Fruit fly (Drosophila melanogaster) whole organism, embryonic: ENCODE data around the gene Ifrd1.

Experiments used
- Ada2b ChIP-seq: fragments of 200-800 bp; sonication (Bioruptor generic); IDR thresholded peaks from 2 replicates; pipeline ENCODE4 v1.3.6; 2022; ENCODE audit warnings: missing biosample characterization, missing genetic modification characterization
- Bteb2 ChIP-seq: fragments of 200-800 bp; sonication (Bioruptor generic); optimal IDR thresholded peaks from 2 replicates; lab custom pipeline; 2016; ENCODE audit warnings: missing biosample characterization, missing genetic modification characterization
- CG15269 ChIP-seq: fragments of 200-800 bp; sonication (Bioruptor generic); optimal IDR thresholded peaks from 2 replicates; lab custom pipeline; 2018; ENCODE audit warnings: missing biosample characterization, mild to moderate bottlenecking, missing genetic modification characterization, moderate library complexity
- CG1647 ChIP-seq: fragments of 200-800 bp; sonication (Bioruptor generic); optimal IDR thresholded peaks from 3 replicates; lab custom pipeline; 2016; ENCODE audit warnings: missing biosample characterization, missing genetic modification characterization
- CG17829 ChIP-seq: fragments of 200-800 bp; optimal IDR thresholded peaks from 2 replicates; lab custom pipeline; 2019; ENCODE audit warnings: missing biosample characterization, mild to moderate bottlenecking, missing genetic modification characterization, moderate library complexity
- CG1832 ChIP-seq: fragments of 200-800 bp; sonication (Bioruptor generic); optimal IDR thresholded peaks from 2 replicates; lab custom pipeline; 2017; ENCODE audit warnings: missing biosample characterization, mild to moderate bottlenecking, missing genetic modification characterization, inconsistent platforms
- CG2120 ChIP-seq: fragments of 200-800 bp; sonication (Bioruptor generic); optimal IDR thresholded peaks from 3 replicates; lab custom pipeline; 2016; ENCODE audit warnings: missing biosample characterization, missing genetic modification characterization
- CG2875 ChIP-seq: fragments of 200-800 bp; sonication (Bioruptor generic); optimal IDR thresholded peaks from 2 replicates; lab custom pipeline; 2017; ENCODE audit warnings: missing biosample characterization, mild to moderate bottlenecking, missing genetic modification characterization, missing genetic modification reagents
- CG4404 ChIP-seq: fragments of 200-800 bp; sonication (Bioruptor generic); IDR thresholded peaks from 2 replicates; pipeline ENCODE4 v1.3.6; 2022; ENCODE audit warnings: missing biosample characterization, missing genetic modification characterization
- CG4617 ChIP-seq: fragments of 200-800 bp; sonication (Bioruptor generic); optimal IDR thresholded peaks from 3 replicates; lab custom pipeline; 2016; ENCODE audit warnings: missing biosample characterization, missing genetic modification characterization, borderline replicate concordance
- CG5180 ChIP-seq: fragments of 200-800 bp; sonication (Bioruptor generic); optimal IDR thresholded peaks from 3 replicates; lab custom pipeline; 2017; ENCODE audit warnings: missing biosample characterization, missing genetic modification characterization, mild to moderate bottlenecking, moderate library complexity, missing genetic modification reagents
- CG7372 ChIP-seq: fragments of 200-800 bp; sonication (Bioruptor generic); IDR thresholded peaks from 2 replicates; pipeline ENCODE4 v1.3.6; 2022; ENCODE audit warnings: missing biosample characterization, missing genetic modification characterization
- CG8089 ChIP-seq: fragments of 200-800 bp; sonication (Bioruptor generic); optimal IDR thresholded peaks from 3 replicates; lab custom pipeline; 2016; ENCODE audit warnings: missing biosample characterization, missing genetic modification characterization
- CG8281 ChIP-seq: fragments of 200-800 bp; sonication (Bioruptor generic); optimal IDR thresholded peaks from 2 replicates; lab custom pipeline; 2018; ENCODE audit warnings: missing biosample characterization, mild to moderate bottlenecking, missing genetic modification characterization, moderate library complexity
- CG9817 ChIP-seq: fragments of 200-800 bp; sonication (Bioruptor generic); optimal IDR thresholded peaks from 2 replicates; lab custom pipeline; 2018; ENCODE audit warnings: missing biosample characterization, mild to moderate bottlenecking, missing genetic modification characterization, moderate library complexity
- Dbx ChIP-seq: fragments of 200-800 bp; sonication (Bioruptor generic); IDR thresholded peaks from 3 replicates; pipeline ENCODE4 v1.3.6; 2022; ENCODE audit warnings: missing biosample characterization, missing genetic modification characterization
- Dll ChIP-seq: fragments of 200-800 bp; sonication (Bioruptor generic); IDR thresholded peaks from 4 replicates; pipeline ENCODE4 v1.3.6; 2022; ENCODE audit warnings: missing biosample characterization, missing genetic modification characterization; ENCODE audit not compliant: partially characterized antibody
- Dp ChIP-seq: fragments of 200-800 bp; sonication (Bioruptor generic); optimal IDR thresholded peaks from 2 replicates; lab custom pipeline; 2018; ENCODE audit warnings: missing biosample characterization, mild to moderate bottlenecking, missing genetic modification characterization, moderate library complexity
- HLH4C ChIP-seq: fragments of 200-800 bp; sonication (Bioruptor generic); IDR thresholded peaks from 3 replicates; pipeline ENCODE4 v1.3.6; 2022; ENCODE audit warnings: missing biosample characterization, missing genetic modification characterization; ENCODE audit not compliant: partially characterized antibody
- Hr51 ChIP-seq, 2 experiments: fragments of 200-800 bp; sonication (Bioruptor generic); optimal IDR thresholded peaks; 2 replicates in 1 of 2; 3 replicates in 1 of 2; lab custom pipeline; 2016 to 2018; ENCODE audit warnings: missing biosample characterization in 2 of 2, missing genetic modification characterization in 2 of 2, mild to moderate bottlenecking in 1 of 2, moderate library complexity in 1 of 2
- Mes4 ChIP-seq: fragments of 200-800 bp; sonication (Bioruptor generic); optimal IDR thresholded peaks from 2 replicates; lab custom pipeline; 2016; ENCODE audit warnings: missing biosample characterization, missing genetic modification characterization
- Ptx1 ChIP-seq: fragments of 200-800 bp; sonication (Bioruptor generic); IDR thresholded peaks from 2 replicates; pipeline ENCODE4 v1.3.6; 2022; ENCODE audit warnings: missing biosample characterization, missing genetic modification characterization
- TFAM ChIP-seq: fragments of 200-800 bp; sonication (Bioruptor generic); optimal IDR thresholded peaks from 2 replicates; lab custom pipeline; 2017; ENCODE audit warnings: missing biosample characterization, missing genetic modification characterization, inconsistent platforms
- Xrp1 ChIP-seq: fragments of 200-800 bp; sonication (Bioruptor generic); IDR thresholded peaks from 2 replicates; pipeline ENCODE4 v1.3.6; 2022; ENCODE audit warnings: missing biosample characterization, missing genetic modification characterization
- abd-A ChIP-seq: fragments of 200-800 bp; sonication (Bioruptor generic); optimal IDR thresholded peaks from 3 replicates; lab custom pipeline; 2019; ENCODE audit warnings: missing biosample characterization, mild to moderate bottlenecking, missing genetic modification characterization, moderate library complexity
- ac ChIP-seq: fragments of 200-800 bp; sonication (Bioruptor generic); optimal IDR thresholded peaks from 3 replicates; lab custom pipeline; 2017; ENCODE audit warnings: missing biosample characterization, mild to moderate bottlenecking, missing genetic modification characterization
- chm ChIP-seq: fragments of 200-800 bp; sonication (Bioruptor generic); IDR thresholded peaks from 2 replicates; pipeline ENCODE4 v1.3.6; 2022; ENCODE audit warnings: missing biosample characterization, missing genetic modification characterization
- dimm ChIP-seq: fragments of 200-800 bp; sonication (Bioruptor generic); IDR thresholded peaks from 2 replicates; pipeline ENCODE4 v1.3.6; 2022; ENCODE audit warnings: missing biosample characterization, missing genetic modification characterization
- disco-r ChIP-seq: fragments of 200-800 bp; sonication (Bioruptor generic); optimal IDR thresholded peaks from 2 replicates; lab custom pipeline; 2016; ENCODE audit warnings: missing biosample characterization, missing genetic modification characterization
- dysf ChIP-seq: fragments of 200-800 bp; sonication (Bioruptor generic); IDR thresholded peaks from 3 replicates; pipeline ENCODE4 v1.3.6; 2022; ENCODE audit warnings: missing biosample characterization, missing genetic modification characterization
- fd64A ChIP-seq: fragments of 200-800 bp; sonication (Bioruptor generic); optimal IDR thresholded peaks from 3 replicates; lab custom pipeline; 2018; ENCODE audit warnings: missing biosample characterization, mild to moderate bottlenecking, missing genetic modification characterization
- fu2 ChIP-seq: fragments of 200-800 bp; sonication (Bioruptor generic); optimal IDR thresholded peaks from 2 replicates; lab custom pipeline; 2016; ENCODE audit warnings: missing biosample characterization, missing genetic modification characterization
- gce ChIP-seq: fragments of 200-800 bp; sonication (Bioruptor generic); IDR thresholded peaks from 3 replicates; pipeline ENCODE4 v1.3.6; 2022; ENCODE audit warnings: missing biosample characterization, missing genetic modification characterization
- gro ChIP-seq: fragments of 200-800 bp; sonication (Bioruptor generic); optimal IDR thresholded peaks from 2 replicates; lab custom pipeline; 2016; ENCODE audit warnings: missing biosample characterization, missing genetic modification characterization
- hb ChIP-seq: fragments of 200-800 bp; sonication (Bioruptor generic); IDR thresholded peaks from 3 replicates; pipeline ENCODE4 v1.3.6; 2022; ENCODE audit warnings: missing biosample characterization, missing genetic modification characterization; ENCODE audit not compliant: partially characterized antibody
- ind ChIP-seq: fragments of 200-800 bp; sonication (Bioruptor generic); optimal IDR thresholded peaks from 3 replicates; lab custom pipeline; 2016; ENCODE audit warnings: missing biosample characterization, missing genetic modification characterization
- insv ChIP-seq, 2 experiments: fragments of 200-800 bp; sonication (Bioruptor generic); optimal IDR thresholded peaks; 3 replicates each; lab custom pipeline; 2016 to 2018; ENCODE audit warnings: missing biosample characterization in 2 of 2, missing genetic modification characterization in 2 of 2
- jumu ChIP-seq: fragments of 200-800 bp; sonication (Bioruptor generic); optimal IDR thresholded peaks from 3 replicates; lab custom pipeline; 2016; ENCODE audit warnings: missing biosample characterization, missing genetic modification characterization
- klu ChIP-seq: fragments of 200-800 bp; sonication (Bioruptor generic); IDR thresholded peaks from 2 replicates; pipeline ENCODE4 v1.3.6; 2022; ENCODE audit warnings: missing biosample characterization, missing genetic modification characterization
- mld ChIP-seq: fragments of 200-800 bp; sonication (Bioruptor generic); IDR thresholded peaks from 3 replicates; pipeline ENCODE4 v1.3.6; 2022; ENCODE audit warnings: missing biosample characterization, missing genetic modification characterization; ENCODE audit not compliant: partially characterized antibody
- org-1 ChIP-seq: fragments of 200-800 bp; sonication (Bioruptor generic); optimal IDR thresholded peaks from 2 replicates; lab custom pipeline; 2017; ENCODE audit warnings: missing biosample characterization, missing genetic modification characterization
- row ChIP-seq: fragments of 200-800 bp; sonication (Bioruptor generic); IDR thresholded peaks from 3 replicates; pipeline ENCODE4 v1.3.6; 2022; ENCODE audit warnings: missing biosample characterization, missing genetic modification characterization
- sc ChIP-seq, 3 experiments: fragments of >200 bp in 2 of 3; fragments of 200-800 bp in 1 of 3; sonication (Bioruptor generic) in 1 of 3; optimal IDR thresholded peaks; 2 replicates in 2 of 3; 3 replicates in 1 of 3; lab custom pipeline; 2017; ENCODE audit warnings: mild to moderate bottlenecking in 1 of 3, missing biosample characterization in 1 of 3, missing genetic modification characterization in 1 of 3, missing genetic modification reagents in 1 of 3
- shn ChIP-seq: fragments of 200-800 bp; sonication (Bioruptor generic); optimal IDR thresholded peaks from 3 replicates; lab custom pipeline; 2016; ENCODE audit warnings: missing biosample characterization, missing genetic modification characterization
- sr ChIP-seq: fragments of 200-800 bp; sonication (Bioruptor generic); IDR thresholded peaks from 3 replicates; pipeline ENCODE4 v1.3.6; 2022; ENCODE audit warnings: missing biosample characterization, missing genetic modification characterization
- ttk ChIP-seq: fragments of 200-800 bp; sonication (Bioruptor generic); IDR thresholded peaks from 2 replicates; pipeline ENCODE4 v2.1.2; 2022; ENCODE audit warnings: missing biosample characterization, missing genetic modification characterization
- unc-4 ChIP-seq: fragments of 200-800 bp; sonication (Bioruptor generic); IDR thresholded peaks from 2 replicates; pipeline ENCODE4 v1.3.6; 2022; ENCODE audit warnings: missing biosample characterization, missing genetic modification characterization; ENCODE audit not compliant: partially characterized antibody
- vfl ChIP-seq: fragments of 200-800 bp; sonication (Bioruptor generic); optimal IDR thresholded peaks from 2 replicates; lab custom pipeline; 2016; ENCODE audit warnings: missing biosample characterization, missing genetic modification characterization
- zf30C ChIP-seq: fragments of 200-800 bp; sonication (Bioruptor generic); optimal IDR thresholded peaks from 3 replicates; lab custom pipeline; 2018; ENCODE audit warnings: missing biosample characterization, mild to moderate bottlenecking, missing genetic modification characterization

Ifrd1 gene

DNA sequence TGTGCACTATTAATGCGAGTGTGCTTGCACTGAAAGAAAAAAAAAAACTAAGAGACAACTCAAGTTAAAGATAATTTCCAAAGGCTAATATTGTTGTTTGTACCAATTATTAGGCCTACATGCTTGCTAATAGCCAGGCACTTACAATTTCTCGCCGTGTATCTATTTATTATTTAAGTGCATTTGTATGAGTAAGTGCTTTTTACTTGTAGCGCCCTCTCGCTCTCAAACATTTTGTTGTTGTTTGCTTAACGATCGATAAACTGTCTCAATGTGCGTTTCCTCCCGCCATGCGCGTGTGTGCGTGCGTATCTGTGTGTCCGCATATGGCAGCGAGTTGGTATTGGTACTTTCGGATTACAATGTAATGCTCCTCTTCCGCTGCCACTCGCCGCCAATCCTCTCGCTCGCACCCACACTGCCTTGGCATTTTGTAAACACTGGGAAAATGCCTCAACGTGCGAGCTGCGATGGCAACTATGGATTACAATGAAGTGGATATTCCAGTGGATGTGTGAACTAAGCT is 22.8 kb upstream of the Ifrd1 start (continued):
- peak; percentile 70 for TF ChIP-seq Mes4
- TF ChIP-seq mld (GFP tag; lab: Robert Waterston, UW): no peak
- no peak for TF ChIP-seq unc-4
- TF ChIP-seq CG15269 (tag; lab: Kevin White, UChicago): peak; percentile 77
- TF ChIP-seq dimm (GFP tag; lab: Robert Waterston, UW): 0 out of 2 replicates have a peak, but pooled peaks have one; percentile 34
- peak; percentile 48 for TF ChIP-seq vfl (GFP tag; lab: Kevin White, UChicago)
- peak; percentile 93 for TF ChIP-seq CG5180 (GFP tag; lab: Kevin White, UChicago)
- TF ChIP-seq zf30C (GFP tag; lab: Kevin White, UChicago): peak; percentile 77
- TF ChIP-seq ttk (GFP tag; lab: Robert Waterston, UW): peak; percentile 90
- TF ChIP-seq Bteb2: peak; percentile 70
- peak; percentile 69 for TF ChIP-seq CG17829 (tag; lab: Kevin White, UChicago)
- TF ChIP-seq gce (GFP tag; lab: Robert Waterston, UW): peak; percentile 78; the same call in 2 of the 3 replicates
- peak; percentile 63 for TF ChIP-seq CG1832 (GFP tag; lab: Kevin White, UChicago)
- TF ChIP-seq Hr51 (GFP tag; optimal IDR thresholded peaks at IDR 0.05; lab: Kevin White, UChicago): peak; percentile 48 to 74
- TF ChIP-seq CG7372 (GFP tag; lab: Robert Waterston, UW): 0 out of 2 replicates have a peak, but pooled peaks have one; percentile 18
- TF ChIP-seq HLH4C (GFP tag; lab: Robert Waterston, UW): no peak
- TF ChIP-seq disco-r (GFP tag; lab: Kevin White, UChicago): peak; percentile 83
- TF ChIP-seq dysf (GFP tag; lab: Robert Waterston, UW): peak; percentile 85; the same call in 2 of the 3 replicates
- TF ChIP-seq shn: peak; percentile 86
- peak; percentile 30 for TF ChIP-seq CG8281
- peak; percentile 78 for TF ChIP-seq CG2120
- peak; percentile 73 for TF ChIP-seq Dbx
- TF ChIP-seq klu (GFP tag; lab: Robert Waterston, UW): 0 out of 2 replicates have a peak, but pooled peaks have one; percentile 23
- peak; percentile 88 for TF ChIP-seq CG8089 (GFP tag; lab: Kevin White, UChicago)
- TF ChIP-seq gro (GFP tag; lab: Kevin White, UChicago): peak; percentile 58
- peak; percentile 52 for TF ChIP-seq CG9817 (tag; lab: Kevin White, UChicago)
- peak; percentile 63 for TF ChIP-seq CG4617 (GFP tag; lab: Kevin White, UChicago)
- TF ChIP-seq Dll (GFP tag; lab: Robert Waterston, UW): no peak
- TF ChIP-seq jumu: peak; percentile 83
- peak; percentile 11 for TF ChIP-seq TFAM (GFP tag; lab: Kevin White, UChicago)
- TF ChIP-seq sr (GFP tag; lab: Robert Waterston, UW): peak; percentile 53; the same call in 1 of the 3 replicates
- TF ChIP-seq sc (optimal IDR thresholded peaks at IDR 0.05; lab: Kevin White, UChicago): no peak
- peak; percentile 77 for TF ChIP-seq sc (GFP tag; optimal IDR thresholded peaks at IDR 0.05; lab: Kevin White, UChicago)
- TF ChIP-seq fd64A: peak; percentile 62
- peak; percentile 88 for TF ChIP-seq chm (GFP tag; lab: Robert Waterston, UW)
- TF ChIP-seq row (GFP tag; lab: Robert Waterston, UW): peak; percentile 86
- TF ChIP-seq Dp (GFP tag; lab: Kevin White, UChicago): no peak
- TF ChIP-seq Ptx1 (GFP tag; lab: Robert Waterston, UW): peak; percentile 90
- TF ChIP-seq abd-A (tag; lab: Kevin White, UChicago): peak; percentile 82
- TF ChIP-seq CG4404: peak; percentile 60
- peak; percentile 65 for TF ChIP-seq org-1 (GFP tag; lab: Kevin White, UChicago)
- no peak for TF ChIP-seq hb (GFP tag; lab: Robert Waterston, UW)
- TF ChIP-seq Ada2b (GFP tag; lab: Robert Waterston, UW): peak; percentile 79
- TF ChIP-seq ac (GFP tag; lab: Kevin White, UChicago): peak; percentile 43
- TF ChIP-seq Xrp1 (GFP tag; lab: Robert Waterston, UW): peak; percentile 92
- TF ChIP-seq fu2 (GFP tag; lab: Kevin White, UChicago): peak; percentile 75
- TF ChIP-seq CG2875 (GFP tag; lab: Kevin White, UChicago): peak; percentile 61
- no peak for TF ChIP-seq insv (GFP tag; optimal IDR thresholded peaks at IDR 0.05; lab: Kevin White, UChicago)
- TF ChIP-seq ind: peak; percentile 80
- peak; percentile 75 for TF ChIP-seq CG1647 (GFP tag; lab: Kevin White, UChicago)
